Worm (Caenorhabditis elegans) whole organism, L4 larva: ENCODE results near the gene col-157.
"Not testable (repeated sequence)": the region's sequence is repeated elsewhere in the genome, so short reads cannot be mapped to it uniquely, and the experiment has no call there.

Experiments used
- F37D6.2 ChIP-seq: sonication (generic microtip); optimal IDR thresholded peaks from 2 replicates; lab custom pipeline; 2016; ENCODE audit warnings: mild to moderate bottlenecking, missing genetic modification characterization, missing compliant biosample characterization
- F49E8.2 ChIP-seq: sonication (generic microtip); optimal IDR thresholded peaks from 2 replicates; lab custom pipeline; 2016; ENCODE audit warnings: missing compliant biosample characterization, mild to moderate bottlenecking, missing genetic modification characterization, borderline replicate concordance
- T26A8.4 ChIP-seq: fragments of 200-800 bp; sonication (Bioruptor generic); IDR thresholded peaks from 2 replicates; pipeline ENCODE4 v1.3.6; 2022; ENCODE audit warnings: missing genetic modification characterization, missing compliant biosample characterization
- Y75B8A.6 ChIP-seq: fragments of 200-800 bp; sonication (Bioruptor generic); IDR thresholded peaks from 2 replicates; pipeline ENCODE4 v1.3.6; 2022; ENCODE audit warnings: missing genetic modification reagents, missing genetic modification characterization, missing compliant biosample characterization
- ZK337.2 ChIP-seq: fragments of 200-800 bp; sonication (Bioruptor generic); IDR thresholded peaks from 2 replicates; pipeline ENCODE4 v1.3.6; 2022; ENCODE audit warnings: missing genetic modification reagents, missing genetic modification characterization, missing compliant biosample characterization
- ZK546.5 ChIP-seq, 2 experiments: sonication (generic microtip); optimal IDR thresholded peaks; 2 replicates each; lab custom pipeline; 2017; ENCODE audit warnings: missing biosample characterization in 2 of 2, missing genetic modification characterization in 2 of 2
- aly-2 ChIP-seq: sonication (generic microtip); optimal IDR thresholded peaks from 2 replicates; lab custom pipeline; 2018; ENCODE audit warnings: missing biosample characterization, missing genetic modification characterization
- ceh-20 ChIP-seq: fragments of 200-800 bp; sonication (Bioruptor generic); IDR thresholded peaks from 2 replicates; pipeline ENCODE4 v1.3.6; 2022; ENCODE audit warnings: missing genetic modification reagents, missing genetic modification characterization, missing compliant biosample characterization
- ceh-28 ChIP-seq: fragments of 150-350 bp; optimal IDR thresholded peaks from 2 replicates; lab custom pipeline; 2014; ENCODE audit warnings: missing biosample characterization, missing genetic modification reagents, missing genetic modification characterization
- ceh-62 ChIP-seq: sonication (generic microtip); optimal IDR thresholded peaks from 2 replicates; lab custom pipeline; 2017; ENCODE audit warnings: missing biosample characterization, missing genetic modification characterization
- ceh-82 ChIP-seq: sonication (generic microtip); optimal IDR thresholded peaks from 2 replicates; lab custom pipeline; 2017; ENCODE audit warnings: missing biosample characterization, missing genetic modification characterization
- ctbp-1 ChIP-seq: fragments of 200-800 bp; sonication (Bioruptor generic); IDR thresholded peaks from 2 replicates; pipeline ENCODE4 v1.3.6; 2022; ENCODE audit warnings: missing genetic modification reagents, missing genetic modification characterization, missing compliant biosample characterization
- daf-12 ChIP-seq: fragments of 150-350 bp; optimal IDR thresholded peaks from 2 replicates; lab custom pipeline; 2014; ENCODE audit warnings: missing biosample characterization, missing genetic modification reagents, missing genetic modification characterization
- daf-16 ChIP-seq, 3 experiments: sonication (generic microtip); optimal IDR thresholded peaks; 2 replicates each; lab custom pipeline; 2016 to 2017; ENCODE audit warnings: missing genetic modification characterization in 3 of 3, missing genetic modification reagents in 3 of 3, mild to moderate bottlenecking in 2 of 3, missing compliant biosample characterization in 2 of 3, missing biosample characterization in 1 of 3, moderate library complexity in 1 of 3
- daf-8 ChIP-seq: fragments of 200-800 bp; sonication (Bioruptor generic); IDR thresholded peaks from 2 replicates; pipeline ENCODE4 v1.3.6; 2022; ENCODE audit warnings: missing genetic modification characterization, missing compliant biosample characterization
- dmd-9 ChIP-seq: fragments of 200-800 bp; sonication (Bioruptor generic); IDR thresholded peaks from 2 replicates; pipeline ENCODE4 v1.3.6; 2022; ENCODE audit warnings: missing genetic modification reagents, missing genetic modification characterization, missing compliant biosample characterization
- dpl-1 ChIP-seq: fragments of 150-350 bp; optimal IDR thresholded peaks from 2 replicates; lab custom pipeline; 2014; ENCODE audit warnings: missing biosample characterization, missing genetic modification reagents, missing genetic modification characterization
- egl-43 ChIP-seq: fragments of 200-800 bp; sonication (Bioruptor generic); IDR thresholded peaks from 2 replicates; pipeline ENCODE4 v1.3.6; 2022; ENCODE audit warnings: missing genetic modification reagents, missing genetic modification characterization, missing compliant biosample characterization
- fos-1 ChIP-seq: fragments of 150-350 bp; optimal IDR thresholded peaks from 2 replicates; lab custom pipeline; 2014; ENCODE audit warnings: missing biosample characterization, missing genetic modification characterization
- hif-1 ChIP-seq, 2 experiments: sonication (generic microtip); optimal IDR thresholded peaks; 2 replicates each; lab custom pipeline; 2016 to 2017; ENCODE audit warnings: missing compliant biosample characterization in 2 of 2, missing genetic modification characterization in 2 of 2, missing genetic modification reagents in 2 of 2, missing genotype in 2 of 2, mild to moderate bottlenecking in 1 of 2
- hlh-11 ChIP-seq: fragments of 200-800 bp; sonication (Bioruptor generic); optimal IDR thresholded peaks from 2 replicates; lab custom pipeline; 2018; ENCODE audit warnings: mild to moderate bottlenecking, missing genetic modification characterization, missing compliant biosample characterization
- lim-7 ChIP-seq: fragments of 200-800 bp; sonication (Bioruptor generic); IDR thresholded peaks from 2 replicates; pipeline ENCODE4 v1.3.6; 2022; ENCODE audit warnings: missing genetic modification characterization, missing compliant biosample characterization
- lin-29 ChIP-seq: fragments of 200-800 bp; sonication (Bioruptor generic); IDR thresholded peaks from 2 replicates; pipeline ENCODE4 v1.3.6; 2022; ENCODE audit warnings: missing genetic modification reagents, missing genetic modification characterization, missing compliant biosample characterization
- lsy-2 ChIP-seq, 2 experiments: fragments of 150-350 bp in 1 of 2; sonication (generic microtip) in 1 of 2; optimal IDR thresholded peaks; 2 replicates each; lab custom pipeline; 2014 to 2017; ENCODE audit warnings: missing biosample characterization in 2 of 2, missing genetic modification characterization in 2 of 2
- mdt-29 ChIP-seq: fragments of 200-800 bp; sonication (Bioruptor generic); IDR thresholded peaks from 2 replicates; pipeline ENCODE4 v1.3.6; 2022; ENCODE audit warnings: missing genetic modification reagents, missing genetic modification characterization, missing compliant biosample characterization
- nhr-11 ChIP-seq: fragments of 150-350 bp; optimal IDR thresholded peaks from 2 replicates; lab custom pipeline; 2014; ENCODE audit warnings: missing biosample characterization, missing genetic modification characterization
- nhr-41 ChIP-seq: fragments of 200-800 bp; sonication (Bioruptor generic); IDR thresholded peaks from 2 replicates; pipeline ENCODE4 v1.3.6; 2022; ENCODE audit warnings: missing genetic modification reagents, missing genetic modification characterization, missing compliant biosample characterization
- set-16 ChIP-seq: fragments of 200-800 bp; sonication (Bioruptor generic); IDR thresholded peaks from 2 replicates; pipeline ENCODE4 v1.3.6; 2022; ENCODE audit warnings: missing genetic modification reagents, missing genetic modification characterization, missing compliant biosample characterization
- skn-1 ChIP-seq: fragments of 150-350 bp; optimal IDR thresholded peaks from 2 replicates; lab custom pipeline; 2014; ENCODE audit warnings: missing biosample characterization, missing genetic modification characterization
- tra-1 ChIP-seq: fragments of 200-800 bp; sonication (Bioruptor generic); IDR thresholded peaks from 2 replicates; pipeline ENCODE4 v1.3.6; 2022; ENCODE audit warnings: missing genetic modification reagents, missing genetic modification characterization, missing compliant biosample characterization
- unc-130 ChIP-seq: sonication (generic microtip); optimal IDR thresholded peaks from 2 replicates; lab custom pipeline; 2016; ENCODE audit warnings: missing genetic modification reagents, missing genetic modification characterization, missing compliant biosample characterization
- zfp-2 ChIP-seq: sonication (generic microtip); optimal IDR thresholded peaks from 2 replicates; lab custom pipeline; 2016; ENCODE audit warnings: mild to moderate bottlenecking, missing genetic modification characterization, missing compliant biosample characterization

The col-157 gene

ce11 chrV:11480734-11481133 lies 3.1 kb upstream of the col-157 start, which contains the start of gene T11F9.14:
Gene T11F9.14, minus strand, starts transcription at chrV:11480834.
- not testable (repeated sequence) for TF ChIP-seq hlh-11 (tag; lab: Kevin White, UChicago); dpl-1 (GFP tag; lab: Kevin White, UChicago); F37D6.2 (tag; lab: Kevin White, UChicago)

ce11 chrV:11484404-11484803 lies 562 bp downstream of the col-157 start:
- TF ChIP-seq ceh-28 (tag; lab: Kevin White, UChicago) (no peak), set-16 (GFP tag; lab: Robert Waterston, UW) (peak; percentile 87)

DNA sequence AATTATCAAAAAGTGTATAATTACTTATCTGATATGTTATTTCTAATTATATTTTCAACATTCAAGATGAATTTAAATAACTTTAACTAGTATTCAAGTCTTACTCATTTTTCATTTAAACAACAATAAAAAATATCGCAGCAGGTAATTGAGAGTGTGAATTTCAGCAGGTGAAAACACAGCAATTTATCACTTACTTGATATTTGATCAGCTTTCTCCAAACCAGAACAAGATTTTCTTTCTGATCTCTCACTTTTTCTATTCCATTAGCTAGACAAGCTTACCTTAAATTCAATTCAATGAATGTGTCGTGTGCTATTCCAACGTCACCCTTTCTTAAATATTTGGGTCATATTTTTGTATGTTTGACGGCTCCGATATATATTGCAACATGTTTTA lies 1.7 kb downstream of the col-157 start, which contains the start of gene srh-1:
Gene srh-1 (plus strand): TSS at position 301 of the 400 bp plus-strand sequence.
- TF ChIP-seq Y75B8A.6 (GFP tag; lab: Robert Waterston, UW) (no peak), F49E8.2 (no peak), skn-1 (no peak), daf-8 (no peak), mdt-29 (GFP tag; lab: Robert Waterston, UW) (no peak), lim-7 (GFP tag; lab: Robert Waterston, UW) (no peak), hif-1 (tag; optimal IDR thresholded peaks at IDR 0.05; lab: Kevin White, UChicago) (no peak), daf-12 (no peak), egl-43 (GFP tag; lab: Robert Waterston, UW) (no peak), T26A8.4 (GFP tag; lab: Robert Waterston, UW) (no peak), ZK546.5 (tag; optimal IDR thresholded peaks at IDR 0.05; lab: Kevin White, UChicago) (no peak), aly-2 (no peak), nhr-41 (GFP tag; lab: Robert Waterston, UW) (no peak), dmd-9 (GFP tag; lab: Robert Waterston, UW) (no peak), daf-16 (GFP tag; optimal IDR thresholded peaks at IDR 0.05; lab: Kevin White, UChicago) (no peak), daf-16 (tag; optimal IDR thresholded peaks at IDR 0.05; lab: Kevin White, UChicago) (no peak), ZK337.2 (no peak)
- TF ChIP-seq, all 104 proteins: peak for 0

- no peak for TF ChIP-seq unc-130
- no peak for TF ChIP-seq lin-29 (GFP tag; lab: Robert Waterston, UW)
- TF ChIP-seq tra-1, result no peak
- no peak for TF ChIP-seq ceh-20 (GFP tag; lab: Robert Waterston, UW)
- TF ChIP-seq ceh-28 (tag; lab: Kevin White, UChicago), result no peak
- no peak for TF ChIP-seq ceh-62 (tag; lab: Kevin White, UChicago)
These were observed 2.8 kb downstream of the col-157 start, which contains the start of gene T11F9.10 for ce11 chrV:11486680-11487079. Gene T11F9.10, plus strand, starts transcription at chrV:11486980.

DNA sequence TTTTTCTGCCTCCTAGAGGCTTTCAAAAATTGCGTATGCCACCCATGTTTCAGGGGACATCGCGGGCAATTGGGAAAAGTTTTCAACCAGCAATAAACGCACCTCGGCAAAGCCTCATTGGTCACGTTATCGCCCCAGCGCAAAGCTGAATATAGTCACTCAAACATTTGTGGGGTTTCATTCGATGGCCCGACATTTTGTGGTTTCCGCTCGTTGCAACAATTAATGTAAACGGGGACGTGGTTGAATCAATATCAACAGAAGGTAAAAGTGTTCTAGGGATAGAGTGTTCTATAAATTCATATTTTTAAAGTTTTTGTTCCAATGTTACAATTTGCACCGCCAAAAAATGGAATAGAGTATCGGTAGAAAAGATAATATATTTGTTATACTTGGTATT lies 4.4 kb downstream of the col-157 start:
- TF ChIP-seq ceh-82 (tag; lab: Kevin White, UChicago), result no peak
- no peak for TF ChIP-seq hif-1 (tag; optimal IDR thresholded peaks at IDR 0.05; lab: Kevin White, UChicago)
- no peak for TF ChIP-seq unc-130
- no peak for TF ChIP-seq skn-1
- no peak for TF ChIP-seq ZK337.2
- TF ChIP-seq fos-1 (tag; lab: Kevin White, UChicago), result no peak
- no peak for TF ChIP-seq daf-8
- TF ChIP-seq nhr-11 (tag; lab: Kevin White, UChicago), result no peak
- no peak for TF ChIP-seq daf-16 (GFP tag; optimal IDR thresholded peaks at IDR 0.05; lab: Kevin White, UChicago)
- no peak for TF ChIP-seq daf-16 (tag; optimal IDR thresholded peaks at IDR 0.05; lab: Kevin White, UChicago)
- no peak for TF ChIP-seq zfp-2 (tag; lab: Kevin White, UChicago)
- no peak for TF ChIP-seq nhr-41 (GFP tag; lab: Robert Waterston, UW)
- no peak for TF ChIP-seq ctbp-1
- no peak for TF ChIP-seq dmd-9 (GFP tag; lab: Robert Waterston, UW)
- TF ChIP-seq lim-7 (GFP tag; lab: Robert Waterston, UW), result no peak
- TF ChIP-seq lsy-2 (tag; optimal IDR thresholded peaks at IDR 0.05; lab: Kevin White, UChicago), result no peak
